Worm (Caenorhabditis elegans): ENCODE measurements around the gene C29F5.1.

ce11 chrII:6294261-6294660 is 9.1 kb upstream of the C29F5.1 start, which contains the start of gene mps-1:
- TF ChIP-seq him-1 (tag; optimal IDR thresholded peaks at IDR 0.05) (no peak), dao-5 (tag; optimal IDR thresholded peaks at IDR 0.05) (no peak)
